Worm (Caenorhabditis elegans): ENCODE data around the gene pho-5.

- TF ChIP-seq nhr-43 (tag; optimal IDR thresholded peaks at IDR 0.05; ENCODE audit: poor library complexity, severe bottlenecking) (no peak), ceh-16 (tag; optimal IDR thresholded peaks at IDR 0.05) (no peak), lin-15B (tag; optimal IDR thresholded peaks at IDR 0.05) (no peak), nhr-12 (tag; optimal IDR thresholded peaks at IDR 0.05) (no peak), pqm-1 (tag; optimal IDR thresholded peaks at IDR 0.05) (no peak), elt-1 (tag; optimal IDR thresholded peaks at IDR 0.05) (no peak), fkh-10 (GFP tag; optimal IDR thresholded peaks at IDR 0.05) (no peak)
These were observed 11.5 kb upstream of the pho-5 start for ce11 chrIII:7297045-7297680.
